Worm (Caenorhabditis elegans): Measurements from ENCODE around the gene srxa-4.

DNA sequence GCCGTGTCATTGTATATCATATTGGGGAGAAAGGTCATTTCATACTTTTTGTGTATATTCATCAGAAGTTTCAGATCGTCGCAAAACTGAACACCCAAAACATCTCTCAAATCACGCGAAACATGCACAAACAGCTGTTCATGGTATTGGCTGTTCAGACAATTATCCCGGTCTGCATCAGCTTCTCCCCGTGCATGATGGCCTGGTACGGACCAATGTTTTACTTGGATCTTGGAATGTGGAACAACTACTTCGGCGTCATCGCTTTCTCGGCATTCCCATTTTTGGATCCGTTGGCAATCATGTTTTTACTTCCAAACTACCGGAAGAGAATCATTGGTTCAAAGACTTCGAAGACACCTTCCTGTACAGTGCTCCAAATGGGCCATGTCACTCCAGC lies 16.8 kb upstream of the srxa-4 start:
- TF ChIP-seq pha-4 (tag; optimal IDR thresholded peaks at IDR 0.05) (no peak), efl-1 (GFP tag; optimal IDR thresholded peaks at IDR 0.05) (no peak), snpc-4 (GFP tag; optimal IDR thresholded peaks at IDR 0.05) (no peak), snpc-4 (tag; optimal IDR thresholded peaks at IDR 0.05) (no peak), F37B4.10 (GFP tag; IDR thresholded peaks at IDR 0.05) (no peak), lin-54 (GFP tag; optimal IDR thresholded peaks at IDR 0.05) (no peak), nfya-2 (GFP tag; IDR thresholded peaks at IDR 0.05) (no peak), xnd-1 (tag; optimal IDR thresholded peaks at IDR 0.05) (no peak), him-1 (tag; optimal IDR thresholded peaks at IDR 0.05) (no peak), F33H1.4 (GFP tag; IDR thresholded peaks at IDR 0.05) (no peak), ama-1 (optimal IDR thresholded peaks at IDR 0.05) (no peak), ama-1 (GFP tag; optimal IDR thresholded peaks at IDR 0.05) (no peak), rcor-1 (GFP tag; IDR thresholded peaks at IDR 0.05) (no peak), F23B12.7 (tag; optimal IDR thresholded peaks at IDR 0.05; ENCODE audit: insufficient read depth) (no peak)
